Fruit fly (Drosophila melanogaster): ENCODE data around the gene CG11983.

CG11983 gene

dm6 chr3R:8960329-8960728 lies 47.8 kb upstream of the CG11983 start (continued):
- TF ChIP-seq Abd-B (GFP tag; optimal IDR thresholded peaks at IDR 0.05) (peak; percentile 50), CG14050 (GFP tag; IDR thresholded peaks at IDR 0.05) (peak; percentile 42; the same call in 2 of the 3 replicates), tio (GFP tag; optimal IDR thresholded peaks at IDR 0.05) (peak; percentile 28), CG30403 (GFP tag; optimal IDR thresholded peaks at IDR 0.05) (peak; percentile 67), twi (tag; optimal IDR thresholded peaks at IDR 0.05) (peak; percentile 5), dmrt99B (tag; optimal IDR thresholded peaks at IDR 0.05) (peak; percentile 87), Dip3 (GFP tag; optimal IDR thresholded peaks at IDR 0.05) (no peak), toy (GFP tag; IDR thresholded peaks at IDR 0.05) (no peak), esg (GFP tag; conservative IDR thresholded peaks at IDR 0.05) (peak; percentile 65), Mrtf (GFP tag; IDR thresholded peaks at IDR 0.05) (no peak), CG2120 (GFP tag; optimal IDR thresholded peaks at IDR 0.05) (no peak), vvl (GFP tag; IDR thresholded peaks at IDR 0.05) (peak; percentile 42; the same call in 1 of the 2 replicates), lmd (GFP tag; IDR thresholded peaks at IDR 0.05) (peak; percentile 45), MTF-1 (GFP tag; optimal IDR thresholded peaks at IDR 0.05; ENCODE audit: borderline replicate concordance) (no peak), p53 (GFP tag; optimal IDR thresholded peaks at IDR 0.05) (no peak), CG17912 (GFP tag; optimal IDR thresholded peaks at IDR 0.05) (no peak), CG4328 (GFP tag; optimal IDR thresholded peaks at IDR 0.05) (no peak), bab2 (GFP tag; optimal IDR thresholded peaks at IDR 0.05) (no peak), mam (GFP tag; optimal IDR thresholded peaks at IDR 0.05) (no peak), CG3726 (GFP tag; IDR thresholded peaks at IDR 0.05) (no peak), CG8478 (optimal IDR thresholded peaks at IDR 0.05) (no peak), nau (GFP tag; optimal IDR thresholded peaks at IDR 0.05) (peak; percentile 27), Sox102F (GFP tag; optimal IDR thresholded peaks at IDR 0.05) (peak; percentile 85), CG34224 (GFP tag; IDR thresholded peaks at IDR 0.05; ENCODE audit: partially characterized antibody) (no peak), H2.0 (GFP tag; IDR thresholded peaks at IDR 0.05) (peak; percentile 44), Lhr (GFP tag; optimal IDR thresholded peaks at IDR 0.05) (no peak), CG14710 (tag; optimal IDR thresholded peaks at IDR 0.05) (peak; percentile 44), Rfx (GFP tag; IDR thresholded peaks at IDR 0.05) (no peak), hth (optimal IDR thresholded peaks at IDR 0.05) (no peak), CG13424 (tag; optimal IDR thresholded peaks at IDR 0.05) (peak; percentile 68), Hr78 (GFP tag; optimal IDR thresholded peaks at IDR 0.05) (no peak), pzg (GFP tag; optimal IDR thresholded peaks at IDR 0.05) (no peak), phol (tag; optimal IDR thresholded peaks at IDR 0.05) (peak; percentile 83), danr (GFP tag; IDR thresholded peaks at IDR 0.05) (no peak), Optix (GFP tag; IDR thresholded peaks at IDR 0.05) (no peak), lbe (GFP tag; optimal IDR thresholded peaks at IDR 0.05) (no peak), Sox100B (GFP tag; optimal IDR thresholded peaks at IDR 0.05) (peak; percentile 74), sens (GFP tag) (peak; percentile 44), BtbVII (GFP tag; optimal IDR thresholded peaks at IDR 0.05) (peak; percentile 28), ewg (GFP tag; optimal IDR thresholded peaks at IDR 0.05) (peak; percentile 48), her (GFP tag; optimal IDR thresholded peaks at IDR 0.05) (no peak), seq (GFP tag; IDR thresholded peaks at IDR 0.05) (peak; percentile 48; the same call in 1 of the 2 replicates), CG31388 (GFP tag; optimal IDR thresholded peaks at IDR 0.05) (no peak), org-1 (GFP tag; optimal IDR thresholded peaks at IDR 0.05) (peak; percentile 44), Neu2 (GFP tag; optimal IDR thresholded peaks at IDR 0.05; ENCODE audit: borderline replicate concordance) (no peak), CG4617 (GFP tag; optimal IDR thresholded peaks at IDR 0.05; ENCODE audit: borderline replicate concordance) (no peak), CG31224 (GFP tag; IDR thresholded peaks at IDR 0.05) (no peak), unc-4 (GFP tag; IDR thresholded peaks at IDR 0.05; ENCODE audit: partially characterized antibody) (no peak), CG1529 (GFP tag; optimal IDR thresholded peaks at IDR 0.05) (peak; percentile 60), gt (GFP tag; IDR thresholded peaks at IDR 0.05) (no peak), Taf1 (GFP tag; IDR thresholded peaks at IDR 0.05) (no peak), CG11504 (tag; optimal IDR thresholded peaks at IDR 0.05) (peak; percentile 86)

Measured in whole organism, embryonic.